Worm (Caenorhabditis elegans): ENCODE data around the gene glb-3.

glb-3 gene

DNA sequence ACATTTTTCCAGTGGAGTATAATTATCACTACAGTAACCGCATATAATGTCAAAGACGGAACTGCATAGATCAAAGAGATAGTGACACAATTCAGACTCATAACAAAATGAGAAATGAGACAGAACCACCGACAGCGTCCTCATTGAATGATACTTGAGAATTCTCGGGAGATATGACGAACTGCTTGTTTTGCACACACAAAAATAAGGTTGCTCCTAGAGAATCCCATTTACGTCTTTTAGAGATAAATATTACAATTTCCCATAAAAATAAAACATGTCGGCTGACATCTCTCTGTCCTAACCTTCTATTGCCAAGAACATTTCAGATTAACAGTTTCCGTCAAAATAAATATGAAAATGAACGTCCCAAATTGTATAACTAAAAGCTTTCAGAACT is 21.2 kb downstream of the glb-3 start, which contains the start of gene srg-38:
srg-38 (minus strand) TSS at position 101 of the 400 bp plus-strand sequence.
- TF ChIP-seq nhr-10 (tag; optimal IDR thresholded peaks at IDR 0.05) (no peak), Y48G9A.11 (GFP tag; IDR thresholded peaks at IDR 0.05) (no peak), vab-7 (GFP tag; IDR thresholded peaks at IDR 0.05) (no peak), nhr-28 (tag; optimal IDR thresholded peaks at IDR 0.05) (no peak), F44E2.7 (GFP tag; IDR thresholded peaks at IDR 0.05) (no peak), ztf-11 (tag; optimal IDR thresholded peaks at IDR 0.05) (no peak), ceh-62 (tag; optimal IDR thresholded peaks at IDR 0.05) (no peak), R02D3.7 (tag; optimal IDR thresholded peaks at IDR 0.05) (no peak), tag-97 (GFP tag; IDR thresholded peaks at IDR 0.05) (no peak), duxl-1 (tag; optimal IDR thresholded peaks at IDR 0.05; ENCODE audit: poor library complexity) (no peak), mxl-2 (GFP tag; conservative IDR thresholded peaks at IDR 0.05) (no peak), fkh-10 (GFP tag; optimal IDR thresholded peaks at IDR 0.05) (no peak), ceh-32 (tag; optimal IDR thresholded peaks at IDR 0.05; ENCODE audit: poor library complexity) (no peak), snpc-4 (tag; optimal IDR thresholded peaks at IDR 0.05) (no peak)

DNA sequence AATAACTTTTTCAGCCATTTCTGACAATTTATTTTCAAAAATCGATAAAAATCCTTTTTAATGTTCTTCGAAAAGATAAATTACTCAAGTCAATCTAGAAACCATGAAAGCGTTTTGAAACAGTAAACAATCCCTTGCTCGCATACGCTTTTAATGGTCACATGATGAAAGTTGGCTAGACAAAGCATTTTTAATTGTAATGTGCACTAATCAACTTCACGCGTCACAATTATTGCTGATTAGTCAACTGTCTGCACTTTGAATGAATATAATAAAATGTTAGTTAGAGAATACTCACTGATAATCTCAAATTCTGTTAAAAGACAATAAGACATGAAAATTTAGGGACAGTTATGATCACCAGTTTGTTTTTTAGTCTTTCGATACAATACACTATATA is 22.2 kb downstream of the glb-3 start:
- TF ChIP-seq nhr-77 (tag; optimal IDR thresholded peaks at IDR 0.05), result no peak
- TF ChIP-seq egl-27 (tag; optimal IDR thresholded peaks at IDR 0.05), result no peak
- no peak for TF ChIP-seq attf-4 (tag; optimal IDR thresholded peaks at IDR 0.05)
- no peak for TF ChIP-seq ceh-44 (GFP tag; IDR thresholded peaks at IDR 0.05)
- TF ChIP-seq aha-1 (tag), result no peak
- no peak for TF ChIP-seq vab-7 (GFP tag; IDR thresholded peaks at IDR 0.05)
- no peak for TF ChIP-seq lin-39 (tag; optimal IDR thresholded peaks at IDR 0.05)
- no peak for TF ChIP-seq nhr-102 (tag; optimal IDR thresholded peaks at IDR 0.05)
- TF ChIP-seq daf-8 (GFP tag; IDR thresholded peaks at IDR 0.05), result no peak
- no peak for TF ChIP-seq mdt-29 (GFP tag; IDR thresholded peaks at IDR 0.05)
- no peak for TF ChIP-seq ztf-7 (tag; optimal IDR thresholded peaks at IDR 0.05)
- TF ChIP-seq lin-15B (tag; optimal IDR thresholded peaks at IDR 0.05), result no peak
- TF ChIP-seq dmd-8 (GFP tag; IDR thresholded peaks at IDR 0.05), result no peak
- TF ChIP-seq R02D3.7 (tag; optimal IDR thresholded peaks at IDR 0.05), result no peak

DNA sequence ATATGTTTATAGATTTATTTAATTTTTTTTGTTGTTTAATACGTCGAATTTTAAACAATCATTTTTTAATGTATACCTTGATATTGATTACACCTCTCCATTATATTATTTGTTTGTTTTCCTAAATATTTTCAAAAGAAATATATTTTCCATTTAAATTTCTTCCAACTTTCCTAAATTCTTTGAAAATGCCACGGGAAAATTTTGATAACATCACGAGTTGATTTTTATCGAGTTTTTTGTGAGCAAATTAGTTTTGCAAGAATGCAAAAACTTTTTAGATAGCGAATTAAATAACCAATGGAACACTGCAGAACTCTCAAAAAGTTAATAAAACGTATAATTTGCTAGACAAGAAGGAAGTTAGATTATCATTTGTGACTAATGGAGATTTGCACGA is 23.6 kb downstream of the glb-3 start, which contains the start of gene srg-42:
srg-42 (minus strand) TSS at position 101 of the 400 bp plus-strand sequence.
- no peak for TF ChIP-seq madf-5 (GFP tag; IDR thresholded peaks at IDR 0.05)
- TF ChIP-seq egl-27 (tag; optimal IDR thresholded peaks at IDR 0.05), result no peak
- no peak for TF ChIP-seq dmd-6 (GFP tag; IDR thresholded peaks at IDR 0.05)
- no peak for TF ChIP-seq mdt-29 (GFP tag; IDR thresholded peaks at IDR 0.05)
- TF ChIP-seq fos-1 (tag; optimal IDR thresholded peaks at IDR 0.05), result no peak
- TF ChIP-seq pha-4 (GFP tag; IDR thresholded peaks at IDR 0.05), result no peak
- TF ChIP-seq pha-4 (tag; optimal IDR thresholded peaks at IDR 0.05), result no peak
- no peak for TF ChIP-seq Y105C5A.15 (GFP tag; IDR thresholded peaks at IDR 0.05)
- no peak for TF ChIP-seq lin-29 (GFP tag; IDR thresholded peaks at IDR 0.05)
- TF ChIP-seq mes-2 (tag; optimal IDR thresholded peaks at IDR 0.05; ENCODE audit: poor library complexity, severe bottlenecking), result no peak
- no peak for TF ChIP-seq nhr-41 (GFP tag; IDR thresholded peaks at IDR 0.05)
- TF ChIP-seq pqm-1 (tag; optimal IDR thresholded peaks at IDR 0.05), result no peak
- TF ChIP-seq ztf-11 (tag; optimal IDR thresholded peaks at IDR 0.05), result no peak
- TF ChIP-seq egl-43 (GFP tag; IDR thresholded peaks at IDR 0.05), result no peak
- no peak for TF ChIP-seq dve-1 (tag; optimal IDR thresholded peaks at IDR 0.05; ENCODE audit: insufficient read depth)
- TF ChIP-seq lim-7 (GFP tag; IDR thresholded peaks at IDR 0.05), result no peak

DNA sequence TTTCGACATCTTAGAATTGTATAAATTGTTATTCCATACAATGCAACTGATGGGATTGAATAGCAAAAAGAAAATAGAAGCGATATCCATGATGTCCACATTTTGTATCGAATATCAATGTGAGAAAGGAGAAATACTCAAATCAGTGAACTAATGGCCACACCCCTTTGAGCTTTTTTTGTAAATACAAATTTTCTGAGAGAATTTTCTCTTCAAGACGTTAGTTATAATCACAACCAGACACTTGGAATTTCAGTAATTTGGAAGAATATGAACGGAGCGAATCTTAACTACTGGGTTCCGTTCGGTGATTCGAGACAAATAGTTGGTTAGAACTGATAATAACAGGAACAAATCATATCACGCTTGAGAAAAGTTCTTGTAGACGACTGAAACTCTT is 27.4 kb downstream of the glb-3 start, which contains the start of gene srg-41:
srg-41 (minus strand) TSS at position 101 of the 400 bp plus-strand sequence.
- TF ChIP-seq tra-1 (GFP tag; IDR thresholded peaks at IDR 0.05) (no peak), mxl-2 (GFP tag; conservative IDR thresholded peaks at IDR 0.05) (no peak), nhr-25 (tag; optimal IDR thresholded peaks at IDR 0.05; ENCODE audit: borderline replicate concordance, insufficient read depth) (no peak), T26A8.4 (GFP tag; IDR thresholded peaks at IDR 0.05) (no peak), aly-2 (tag; optimal IDR thresholded peaks at IDR 0.05) (no peak), attf-4 (tag; optimal IDR thresholded peaks at IDR 0.05) (no peak), zfp-2 (tag; optimal IDR thresholded peaks at IDR 0.05) (no peak), jun-1 (tag; optimal IDR thresholded peaks at IDR 0.05) (no peak), nhr-28 (tag; optimal IDR thresholded peaks at IDR 0.05) (no peak), zip-2 (tag; optimal IDR thresholded peaks at IDR 0.05) (no peak), ama-1 (optimal IDR thresholded peaks at IDR 0.05) (no peak), egl-27 (tag; optimal IDR thresholded peaks at IDR 0.05) (no peak), zip-11 (GFP tag; IDR thresholded peaks at IDR 0.05) (no peak), unc-39 (tag; optimal IDR thresholded peaks at IDR 0.05) (no peak), mep-1 (tag; optimal IDR thresholded peaks at IDR 0.05) (no peak)

All from whole organism, L4 larva.